Worm (Caenorhabditis elegans) whole organism, young adult: Measurements from ENCODE around the gene syp-1.
A peak's percentile ranks its signal among the peaks of the same experiment; 100 is the strongest.

Experiments
- B0035.1 ChIP-seq: sonication (generic microtip); optimal IDR thresholded peaks from 2 replicates; lab custom pipeline; 2016; ENCODE audit warnings: missing genetic modification characterization, mild to moderate bottlenecking, missing compliant biosample characterization, missing genotype, missing genetic modification reagents
- B0261.1 ChIP-seq: sonication (generic microtip); optimal IDR thresholded peaks from 2 replicates; lab custom pipeline; 2016; ENCODE audit warnings: mild to moderate bottlenecking, missing genetic modification characterization, moderate library complexity, missing compliant biosample characterization
- F33H1.4 ChIP-seq: fragments of 200-800 bp; sonication (Bioruptor generic); IDR thresholded peaks from 2 replicates; pipeline ENCODE4 v1.3.6; 2022; ENCODE audit warnings: missing genetic modification reagents, missing genetic modification characterization, missing compliant biosample characterization
- F37B4.10 ChIP-seq: fragments of 200-800 bp; sonication (Bioruptor generic); IDR thresholded peaks from 2 replicates; pipeline ENCODE4 v1.3.6; 2022; ENCODE audit warnings: missing genetic modification characterization, missing compliant biosample characterization
- F39B2.1 ChIP-seq: fragments of 200-800 bp; sonication (Bioruptor generic); IDR thresholded peaks from 2 replicates; pipeline ENCODE4 v1.3.6; 2022; ENCODE audit warnings: missing genetic modification reagents, missing genetic modification characterization, missing compliant biosample characterization
- F52B5.7 ChIP-seq: sonication (generic microtip); optimal IDR thresholded peaks from 2 replicates; lab custom pipeline; 2016; ENCODE audit warnings: mild to moderate bottlenecking, missing genetic modification characterization, missing compliant biosample characterization
- F57C9.4 ChIP-seq: sonication (generic microtip); optimal IDR thresholded peaks from 2 replicates; lab custom pipeline; 2017; ENCODE audit warnings: mild to moderate bottlenecking, missing genetic modification characterization, missing compliant biosample characterization
- K11D2.4 ChIP-seq: fragments of 200-800 bp; sonication (Bioruptor generic); IDR thresholded peaks from 2 replicates; pipeline ENCODE4 v1.3.6; 2022; ENCODE audit warnings: missing genetic modification reagents, missing genetic modification characterization, missing compliant biosample characterization
- Y95B8A.8 ChIP-seq: fragments of 200-800 bp; sonication (Bioruptor generic); IDR thresholded peaks from 2 replicates; pipeline ENCODE4 v1.3.6; 2022; ENCODE audit warnings: missing genetic modification reagents, missing genetic modification characterization, missing compliant biosample characterization
- akir-1 ChIP-seq: fragments of 200-800 bp; sonication (Bioruptor generic); optimal IDR thresholded peaks from 2 replicates; lab custom pipeline; 2018; ENCODE audit warnings: mild to moderate bottlenecking, missing genetic modification characterization, moderate library complexity, missing compliant biosample characterization
- ama-1 ChIP-seq, 3 experiments: fragments of 150-350 bp in 1 of 3; sonication (generic microtip) in 2 of 3; optimal IDR thresholded peaks; 2 replicates each; lab custom pipeline; 2014 to 2018; ENCODE audit warnings: missing biosample characterization in 2 of 3, missing genetic modification characterization in 2 of 3, missing genetic modification reagents in 2 of 3
- aptf-2 ChIP-seq: fragments of 200-800 bp; sonication (Bioruptor generic); conservative IDR thresholded peaks from 2 replicates; pipeline ENCODE4 v1.3.6; 2022; ENCODE audit warnings: missing genetic modification reagents, missing genetic modification characterization, missing compliant biosample characterization
- aptf-3 ChIP-seq: fragments of 200-800 bp; sonication (Bioruptor generic); IDR thresholded peaks from 2 replicates; pipeline ENCODE4 v1.3.6; 2022; ENCODE audit warnings: missing genetic modification characterization, missing compliant biosample characterization
- athp-1 ChIP-seq: sonication (generic microtip); optimal IDR thresholded peaks from 2 replicates; lab custom pipeline; 2017; ENCODE audit warnings: mild to moderate bottlenecking, missing genetic modification characterization, missing compliant biosample characterization
- bed-1 ChIP-seq: fragments of 200-800 bp; sonication (Bioruptor generic); IDR thresholded peaks from 2 replicates; pipeline ENCODE4 v1.3.6; 2022; ENCODE audit warnings: missing genetic modification reagents, missing genetic modification characterization, missing compliant biosample characterization
- ccch-3 ChIP-seq: fragments of 200-800 bp; sonication (Bioruptor generic); optimal IDR thresholded peaks from 2 replicates; lab custom pipeline; 2018; ENCODE audit warnings: mild to moderate bottlenecking, missing genetic modification characterization, missing compliant biosample characterization
- ceh-27 ChIP-seq: fragments of 200-800 bp; sonication (Bioruptor generic); optimal IDR thresholded peaks from 2 replicates; lab custom pipeline; 2018; ENCODE audit warnings: mild to moderate bottlenecking, missing genetic modification characterization, moderate library complexity, missing compliant biosample characterization
- chd-7 ChIP-seq: sonication (generic microtip); optimal IDR thresholded peaks from 2 replicates; lab custom pipeline; 2016; ENCODE audit warnings: mild to moderate bottlenecking, missing genetic modification characterization, moderate library complexity, missing compliant biosample characterization
- efl-1 ChIP-seq: fragments of 150-350 bp; optimal IDR thresholded peaks from 2 replicates; lab custom pipeline; 2014; ENCODE audit warnings: missing biosample characterization, missing genetic modification reagents, missing genetic modification characterization
- egl-18 ChIP-seq: fragments of 200-800 bp; sonication (Bioruptor generic); IDR thresholded peaks from 2 replicates; pipeline ENCODE4 v1.3.6; 2022; ENCODE audit warnings: missing genetic modification reagents, missing genetic modification characterization, missing compliant biosample characterization
- egrh-3 ChIP-seq: fragments of 200-800 bp; sonication (Bioruptor generic); IDR thresholded peaks from 2 replicates; pipeline ENCODE4 v1.3.6; 2022; ENCODE audit warnings: missing genetic modification reagents, missing genetic modification characterization, missing compliant biosample characterization
- ekl-4 ChIP-seq: fragments of 200-800 bp; sonication (Bioruptor generic); IDR thresholded peaks from 2 replicates; pipeline ENCODE4 v1.3.6; 2022; ENCODE audit warnings: missing genetic modification reagents, missing genetic modification characterization, missing compliant biosample characterization
- him-1 ChIP-seq: sonication (generic microtip); optimal IDR thresholded peaks from 2 replicates; lab custom pipeline; 2016; ENCODE audit warnings: missing genotype, missing genetic modification reagents, missing genetic modification characterization, missing compliant biosample characterization
- hlh-26 ChIP-seq: fragments of 200-800 bp; sonication (Bioruptor generic); conservative IDR thresholded peaks from 2 replicates; pipeline ENCODE4 v1.3.6; 2022; ENCODE audit warnings: missing genetic modification reagents, missing genetic modification characterization, missing compliant biosample characterization
- hrde-1 ChIP-seq: sonication (generic microtip); optimal IDR thresholded peaks from 2 replicates; lab custom pipeline; 2016; ENCODE audit warnings: missing genetic modification characterization, mild to moderate bottlenecking, missing compliant biosample characterization, moderate library complexity, missing genotype, missing genetic modification reagents, borderline replicate concordance
- hsf-1 ChIP-seq: fragments of 200-800 bp; sonication (Bioruptor generic); IDR thresholded peaks from 2 replicates; pipeline ENCODE4 v1.3.6; 2022; ENCODE audit warnings: missing genetic modification reagents, missing genetic modification characterization, missing compliant biosample characterization
- lag-1 ChIP-seq: fragments of 200-800 bp; sonication (Bioruptor generic); IDR thresholded peaks from 2 replicates; pipeline ENCODE4 v1.3.6; 2022; ENCODE audit warnings: missing genetic modification reagents, missing genetic modification characterization, missing compliant biosample characterization
- let-526 ChIP-seq: fragments of 200-800 bp; sonication (Bioruptor generic); IDR thresholded peaks from 2 replicates; pipeline ENCODE4 v1.3.6; 2022; ENCODE audit warnings: missing genetic modification reagents, missing genetic modification characterization, missing compliant biosample characterization
- lin-26 ChIP-seq: fragments of 200-800 bp; sonication (Bioruptor generic); IDR thresholded peaks from 2 replicates; pipeline ENCODE4 v1.3.6; 2022; ENCODE audit warnings: missing genetic modification reagents, missing genetic modification characterization, missing compliant biosample characterization
- lin-40 ChIP-seq: sonication (generic microtip); optimal IDR thresholded peaks from 2 replicates; lab custom pipeline; 2016; ENCODE audit warnings: missing genetic modification characterization, mild to moderate bottlenecking, missing compliant biosample characterization, missing genotype, missing genetic modification reagents
- lsy-27 ChIP-seq: sonication (generic microtip); optimal IDR thresholded peaks from 2 replicates; lab custom pipeline; 2017; ENCODE audit warnings: missing genetic modification characterization, mild to moderate bottlenecking, missing compliant biosample characterization, antibody characterized with exemption, missing genotype, borderline replicate concordance; ENCODE audit not compliant: insufficient read depth
- mel-28 ChIP-seq: sonication (generic microtip); optimal IDR thresholded peaks from 2 replicates; lab custom pipeline; 2016; ENCODE audit warnings: borderline replicate concordance, mild to moderate bottlenecking, missing genetic modification characterization, missing compliant biosample characterization
- nhr-120 ChIP-seq: fragments of 200-800 bp; sonication (Bioruptor generic); IDR thresholded peaks from 2 replicates; pipeline ENCODE4 v1.3.6; 2022; ENCODE audit warnings: missing genetic modification characterization, missing compliant biosample characterization
- nhr-179 ChIP-seq: sonication (generic microtip); optimal IDR thresholded peaks from 2 replicates; lab custom pipeline; 2016; ENCODE audit warnings: mild to moderate bottlenecking, missing genetic modification characterization, missing compliant biosample characterization
- nhr-80 ChIP-seq: sonication (generic microtip); optimal IDR thresholded peaks from 2 replicates; lab custom pipeline; 2016; ENCODE audit warnings: missing genetic modification characterization, missing compliant biosample characterization
- rec-8 ChIP-seq, 2 experiments: sonication (generic microtip); optimal IDR thresholded peaks; 2 replicates each; lab custom pipeline; 2016; ENCODE audit warnings: mild to moderate bottlenecking in 2 of 2, missing genetic modification characterization in 2 of 2, missing genetic modification reagents in 2 of 2, missing genotype in 2 of 2, missing biosample characterization in 1 of 2, missing compliant biosample characterization in 1 of 2, moderate library complexity in 1 of 2
- sdz-38 ChIP-seq: sonication (generic microtip); optimal IDR thresholded peaks from 2 replicates; lab custom pipeline; 2016; ENCODE audit warnings: missing genotype, missing genetic modification characterization, missing compliant biosample characterization
- snpc-1.3 ChIP-seq: sonication (generic microtip); optimal IDR thresholded peaks from 2 replicates; lab custom pipeline; 2017; ENCODE audit warnings: missing genetic modification characterization, mild to moderate bottlenecking, missing compliant biosample characterization, antibody characterized with exemption, moderate library complexity, missing genotype, missing genetic modification reagents; ENCODE audit not compliant: insufficient read depth
- snpc-4 ChIP-seq, 5 experiments: fragments of 150-350 bp in 1 of 5; sonication (generic microtip) in 4 of 5; optimal IDR thresholded peaks; 2 replicates each; lab custom pipeline; 2014 to 2018; ENCODE audit warnings: missing genetic modification characterization in 5 of 5, missing biosample characterization in 3 of 5, antibody characterized with exemption in 2 of 5, mild to moderate bottlenecking in 2 of 5, missing compliant biosample characterization in 2 of 5, missing genotype in 2 of 5, moderate library complexity in 2 of 5, missing genetic modification reagents in 1 of 5
- sptf-2 ChIP-seq: fragments of 200-800 bp; sonication (Bioruptor generic); optimal IDR thresholded peaks from 2 replicates; lab custom pipeline; 2018; ENCODE audit warnings: mild to moderate bottlenecking, missing genetic modification characterization, missing compliant biosample characterization
- tlf-1 ChIP-seq: fragments of 200-800 bp; sonication (Bioruptor generic); optimal IDR thresholded peaks from 2 replicates; lab custom pipeline; 2018; ENCODE audit warnings: mild to moderate bottlenecking, missing genetic modification characterization, missing compliant biosample characterization
- unc-62 ChIP-seq: fragments of 150-350 bp; optimal IDR thresholded peaks from 2 replicates; lab custom pipeline; 2014; ENCODE audit warnings: missing biosample characterization, missing genetic modification reagents, missing genetic modification characterization
- zfh-2 ChIP-seq: fragments of 200-800 bp; sonication (Bioruptor generic); conservative IDR thresholded peaks from 2 replicates; pipeline ENCODE4 v1.3.6; 2022; ENCODE audit warnings: missing genetic modification reagents, missing genetic modification characterization, missing compliant biosample characterization
- ztf-26 ChIP-seq: sonication (generic microtip); optimal IDR thresholded peaks from 2 replicates; lab custom pipeline; 2017; ENCODE audit warnings: missing genetic modification characterization, missing compliant biosample characterization
- ztf-3 ChIP-seq: fragments of 200-800 bp; sonication (Bioruptor generic); optimal IDR thresholded peaks from 2 replicates; lab custom pipeline; 2018; ENCODE audit warnings: mild to moderate bottlenecking, missing genetic modification characterization, missing compliant biosample characterization
- ztf-6 ChIP-seq: fragments of 200-800 bp; sonication (Bioruptor generic); IDR thresholded peaks from 2 replicates; pipeline ENCODE4 v1.3.6; 2022; ENCODE audit warnings: missing genetic modification reagents, missing genetic modification characterization, missing compliant biosample characterization

The syp-1 gene

ce11 chrV:16370039-16370438 lies 34.0 kb upstream of the syp-1 start (continued):
- TF ChIP-seq mel-28 (tag; lab: Kevin White, UChicago) (peak; percentile 50), unc-62 (GFP tag; lab: Kevin White, UChicago) (no peak), egl-18 (peak; percentile 61; the same call in 1 of the 2 replicates), tlf-1 (GFP tag; lab: Kevin White, UChicago) (peak; percentile 40), efl-1 (peak; percentile 12), lag-1 (GFP tag; lab: Robert Waterston, UW) (no peak), F57C9.4 (tag; lab: Kevin White, UChicago) (peak; percentile 61), akir-1 (GFP tag; lab: Kevin White, UChicago) (no peak), rec-8 (tag; optimal IDR thresholded peaks at IDR 0.05; lab: Kevin White, UChicago) (peak; percentile 81 to 89), sptf-2 (GFP tag; lab: Kevin White, UChicago) (peak; percentile 70), aptf-2 (no peak), nhr-80 (tag; lab: Kevin White, UChicago) (peak; percentile 71), F37B4.10 (GFP tag; lab: Robert Waterston, UW) (0 out of 2 replicates have a peak, but pooled peaks have one; percentile 92), bed-1 (GFP tag; lab: Robert Waterston, UW) (0 out of 2 replicates have a peak, but pooled peaks have one; percentile 54), lsy-27 (peak; percentile 59), snpc-1.3 (tag; lab: Kevin White, UChicago) (peak; percentile 84), ekl-4 (GFP tag; lab: Robert Waterston, UW) (peak; percentile 73), aptf-3 (GFP tag; lab: Robert Waterston, UW) (0 out of 2 replicates have a peak, but pooled peaks have one; percentile 35), him-1 (tag; lab: Kevin White, UChicago) (peak; percentile 85), chd-7 (tag; lab: Kevin White, UChicago) (peak; percentile 84), K11D2.4 (GFP tag; lab: Robert Waterston, UW) (peak; percentile 73), ztf-26 (tag; lab: Kevin White, UChicago) (peak; percentile 86), F33H1.4 (peak; percentile 51), ztf-3 (GFP tag; lab: Kevin White, UChicago) (peak; percentile 23), ama-1 (optimal IDR thresholded peaks at IDR 0.05; lab: Kevin White, UChicago) (no peak), ama-1 (GFP tag; optimal IDR thresholded peaks at IDR 0.05; lab: Kevin White, UChicago) (peak; percentile 51 to 59), ccch-3 (GFP tag; lab: Kevin White, UChicago) (peak; percentile 32), lin-40 (peak; percentile 72), snpc-4 (GFP tag; optimal IDR thresholded peaks at IDR 0.05; lab: Kevin White, UChicago) (peak; percentile 80), snpc-4 (tag; optimal IDR thresholded peaks at IDR 0.05; lab: Kevin White, UChicago) (peak; percentile 39 to 89 (median 82)), F52B5.7 (tag; lab: Kevin White, UChicago) (peak; percentile 92), athp-1 (peak; percentile 89), lin-26 (GFP tag; lab: Robert Waterston, UW) (peak; percentile 93), egrh-3 (peak; percentile 82), nhr-120 (GFP tag; lab: Robert Waterston, UW) (no peak), hrde-1 (tag; lab: Kevin White, UChicago) (peak; percentile 89), sdz-38 (tag; lab: Kevin White, UChicago) (no peak), let-526 (peak; percentile 70; the same call in 1 of the 2 replicates), Y95B8A.8 (GFP tag; lab: Robert Waterston, UW) (peak; percentile 87), B0035.1 (peak; percentile 69), zfh-2 (GFP tag; lab: Robert Waterston, UW) (peak; percentile 96), hsf-1 (GFP tag; lab: Robert Waterston, UW) (0 out of 2 replicates have a peak, but pooled peaks have one; percentile 46), hlh-26 (GFP tag; lab: Robert Waterston, UW) (no peak), ztf-6 (peak; percentile 49; the same call in 1 of the 2 replicates), ceh-27 (GFP tag; lab: Kevin White, UChicago) (peak; percentile 93), F39B2.1 (GFP tag; lab: Robert Waterston, UW) (no peak), nhr-179 (peak; percentile 44), B0261.1 (peak; percentile 94)
